Worm (Caenorhabditis elegans) whole organism, L2 larva: Measurements from ENCODE around the gene F34D6.1.
A peak's percentile ranks its signal among the peaks of the same experiment; 100 is the strongest.
"Not testable (repeated sequence)": the region's sequence is repeated elsewhere in the genome, so short reads cannot be mapped to it uniquely, and the experiment has no call there.

Experiments used
- C34F6.9 ChIP-seq: fragments of 150-350 bp; optimal IDR thresholded peaks from 2 replicates; lab custom pipeline; 2014; ENCODE audit warnings: missing biosample characterization, missing genetic modification characterization
- ZK546.5 ChIP-seq: sonication (generic microtip); optimal IDR thresholded peaks from 2 replicates; lab custom pipeline; 2017; ENCODE audit warnings: missing biosample characterization, missing genetic modification characterization
- alr-1 ChIP-seq: fragments of 150-350 bp; optimal IDR thresholded peaks from 2 replicates; lab custom pipeline; 2014; ENCODE audit warnings: missing biosample characterization, missing genetic modification characterization
- aly-2 ChIP-seq: fragments of 150-350 bp; optimal IDR thresholded peaks from 2 replicates; lab custom pipeline; 2014; ENCODE audit warnings: missing biosample characterization, missing genetic modification characterization
- ama-1 ChIP-seq: fragments of 150-350 bp; optimal IDR thresholded peaks from 2 replicates; lab custom pipeline; 2018; ENCODE audit warnings: inconsistent platforms
- blmp-1 ChIP-seq: sonication (generic microtip); optimal IDR thresholded peaks from 2 replicates; lab custom pipeline; 2017; ENCODE audit warnings: missing genetic modification characterization, mild to moderate bottlenecking, missing compliant biosample characterization, antibody characterized with exemption, moderate library complexity; ENCODE audit not compliant: insufficient read depth
- ceh-16 ChIP-seq: fragments of 150-350 bp; optimal IDR thresholded peaks from 2 replicates; lab custom pipeline; 2014; ENCODE audit warnings: missing biosample characterization, missing genetic modification characterization
- ceh-82 ChIP-seq: fragments of 150-350 bp; optimal IDR thresholded peaks from 2 replicates; lab custom pipeline; 2014; ENCODE audit warnings: missing biosample characterization, missing genetic modification characterization
- crh-2 ChIP-seq: sonication (generic microtip); optimal IDR thresholded peaks from 2 replicates; lab custom pipeline; 2017; ENCODE audit warnings: missing biosample characterization, missing genetic modification characterization
- dmd-4 ChIP-seq: sonication (generic microtip); optimal IDR thresholded peaks from 2 replicates; lab custom pipeline; 2017; ENCODE audit warnings: missing biosample characterization, missing genetic modification characterization
- egl-27 ChIP-seq: sonication (generic microtip); optimal IDR thresholded peaks from 3 replicates; lab custom pipeline; 2017; ENCODE audit warnings: missing biosample characterization, missing genetic modification reagents, missing genetic modification characterization
- elt-3 ChIP-seq: sonication (generic microtip); optimal IDR thresholded peaks from 2 replicates; lab custom pipeline; 2017; ENCODE audit warnings: missing biosample characterization, missing genetic modification characterization
- fos-1 ChIP-seq: fragments of 150-350 bp; optimal IDR thresholded peaks from 2 replicates; lab custom pipeline; 2014; ENCODE audit warnings: missing biosample characterization, missing genetic modification characterization
- gmeb-1 ChIP-seq: fragments of 150-350 bp; optimal IDR thresholded peaks from 2 replicates; lab custom pipeline; 2014; ENCODE audit warnings: missing biosample characterization, missing genetic modification characterization
- lin-11 ChIP-seq: fragments of 150-350 bp; sonication (generic microtip); optimal IDR thresholded peaks from 2 replicates; lab custom pipeline; 2014; ENCODE audit warnings: missing biosample characterization, missing genetic modification characterization, inconsistent platforms, mixed read lengths
- lin-39 ChIP-seq: fragments of 150-350 bp; optimal IDR thresholded peaks from 2 replicates; lab custom pipeline; 2014; ENCODE audit warnings: missing biosample characterization, missing genetic modification reagents, missing genetic modification characterization
- lsy-2 ChIP-seq, 2 experiments: fragments of 150-350 bp in 1 of 2; sonication (generic microtip) in 1 of 2; optimal IDR thresholded peaks; 2 replicates each; lab custom pipeline; 2014 to 2017; ENCODE audit warnings: missing biosample characterization in 2 of 2, missing genetic modification characterization in 2 of 2
- mbf-1 ChIP-seq: sonication (generic microtip); optimal IDR thresholded peaks from 2 replicates; lab custom pipeline; 2017; ENCODE audit warnings: missing biosample characterization, missing genetic modification characterization
- mdl-1 ChIP-seq, 2 experiments: fragments of 150-350 bp in 1 of 2; sonication (generic microtip) in 1 of 2; optimal IDR thresholded peaks; 2 replicates each; lab custom pipeline; 2017; ENCODE audit warnings: missing biosample characterization in 2 of 2, missing genetic modification characterization in 2 of 2
- nhr-10 ChIP-seq: sonication (generic microtip); optimal IDR thresholded peaks from 2 replicates; lab custom pipeline; 2017; ENCODE audit warnings: missing biosample characterization, missing genetic modification characterization
- nhr-11 ChIP-seq: fragments of 150-350 bp; optimal IDR thresholded peaks from 2 replicates; lab custom pipeline; 2014; ENCODE audit warnings: missing biosample characterization, missing genetic modification characterization
- nhr-12 ChIP-seq: fragments of 150-350 bp; optimal IDR thresholded peaks from 2 replicates; lab custom pipeline; 2014; ENCODE audit warnings: missing biosample characterization, missing genetic modification characterization
- nhr-129 ChIP-seq: fragments of 150-350 bp; optimal IDR thresholded peaks from 2 replicates; lab custom pipeline; 2014; ENCODE audit warnings: missing biosample characterization, missing genetic modification characterization
- nhr-21 ChIP-seq: fragments of 150-350 bp; optimal IDR thresholded peaks from 2 replicates; lab custom pipeline; 2014; ENCODE audit warnings: missing biosample characterization, missing genetic modification characterization
- nhr-23 ChIP-seq: fragments of 150-350 bp; optimal IDR thresholded peaks from 2 replicates; lab custom pipeline; 2014; ENCODE audit warnings: missing biosample characterization, missing genetic modification reagents, missing genetic modification characterization
- nhr-237 ChIP-seq: fragments of 150-350 bp; optimal IDR thresholded peaks from 2 replicates; lab custom pipeline; 2014; ENCODE audit warnings: missing biosample characterization, missing genetic modification characterization
- nhr-6 ChIP-seq: fragments of 150-350 bp; optimal IDR thresholded peaks from 2 replicates; lab custom pipeline; 2014; ENCODE audit warnings: missing biosample characterization, missing genetic modification characterization
- peb-1 ChIP-seq: fragments of 150-350 bp; optimal IDR thresholded peaks from 2 replicates; lab custom pipeline; 2014; ENCODE audit warnings: missing biosample characterization, missing genetic modification characterization
- skn-1 ChIP-seq: sonication (generic microtip); optimal IDR thresholded peaks from 2 replicates; lab custom pipeline; 2017; ENCODE audit warnings: missing biosample characterization, missing genetic modification characterization
- sma-3 ChIP-seq: sonication (generic microtip); optimal IDR thresholded peaks from 2 replicates; lab custom pipeline; 2016; ENCODE audit warnings: missing genetic modification reagents, missing genetic modification characterization, missing compliant biosample characterization
- sma-9 ChIP-seq, 2 experiments: fragments of 150-350 bp in 1 of 2; sonication (generic microtip) in 1 of 2; optimal IDR thresholded peaks; 2 replicates each; lab custom pipeline; 2014 to 2016; ENCODE audit warnings: missing genetic modification characterization in 2 of 2, mild to moderate bottlenecking in 1 of 2, missing biosample characterization in 1 of 2, missing compliant biosample characterization in 1 of 2, missing genetic modification reagents in 1 of 2, moderate library complexity in 1 of 2
- snpc-4 ChIP-seq: fragments of 150-350 bp; optimal IDR thresholded peaks from 2 replicates; lab custom pipeline; 2014; ENCODE audit warnings: missing biosample characterization, missing genetic modification characterization
- unc-55 ChIP-seq: fragments of 150-350 bp; sonication (generic microtip); optimal IDR thresholded peaks from 3 replicates; lab custom pipeline; 2014; ENCODE audit warnings: missing biosample characterization, missing genetic modification reagents, missing genetic modification characterization
- unc-62 ChIP-seq: fragments of 150-350 bp; optimal IDR thresholded peaks from 2 replicates; lab custom pipeline; 2014; ENCODE audit warnings: missing biosample characterization, missing genetic modification reagents, missing genetic modification characterization
- zag-1 ChIP-seq: fragments of 150-350 bp; optimal IDR thresholded peaks from 2 replicates; lab custom pipeline; 2014; ENCODE audit warnings: missing biosample characterization, missing genetic modification characterization
- ztf-4 ChIP-seq: fragments of 150-350 bp; optimal IDR thresholded peaks from 2 replicates; lab custom pipeline; 2014; ENCODE audit warnings: missing biosample characterization, missing genetic modification characterization

Gene F34D6.1

ce11 chrII:2639401-2640088 lies 41.5 kb downstream of the F34D6.1 start, which contains the start of gene F22E5.8:
Gene F22E5.8, plus strand, starts transcription at chrII:2640038.
- not testable (repeated sequence) for TF ChIP-seq nhr-129 (tag; lab: Kevin White, UChicago); skn-1 (tag; lab: Kevin White, UChicago); blmp-1

- TF ChIP-seq nhr-11 (tag; lab: Kevin White, UChicago) (no peak), peb-1 (tag; lab: Kevin White, UChicago) (no peak), nhr-6 (no peak), dmd-4 (tag; lab: Kevin White, UChicago) (no peak), snpc-4 (no peak), mbf-1 (tag; lab: Kevin White, UChicago) (no peak), ceh-16 (no peak), zag-1 (no peak), lin-39 (tag; lab: Kevin White, UChicago) (no peak), crh-2 (tag; lab: Kevin White, UChicago) (no peak), skn-1 (tag; lab: Kevin White, UChicago) (no peak), unc-55 (GFP tag; lab: Kevin White, UChicago) (peak; percentile 61), gmeb-1 (peak; percentile 91), nhr-23 (tag; lab: Kevin White, UChicago) (no peak), nhr-237 (tag; lab: Kevin White, UChicago) (no peak), C34F6.9 (tag; lab: Kevin White, UChicago) (peak; percentile 26), ama-1 (no peak), mdl-1 (tag; optimal IDR thresholded peaks at IDR 0.05; lab: Kevin White, UChicago) (no peak), lsy-2 (tag; optimal IDR thresholded peaks at IDR 0.05; lab: Kevin White, UChicago) (no peak), sma-3 (no peak), fos-1 (tag; lab: Kevin White, UChicago) (no peak), ceh-82 (tag; lab: Kevin White, UChicago) (no peak)
Observed at ce11 chrII:2638062-2638461, 43.0 kb downstream of the F34D6.1 start, which contains the start of gene F22E5.9. Gene F22E5.9, plus strand, starts transcription at chrII:2638388.

- no peak for TF ChIP-seq nhr-21 (tag; lab: Kevin White, UChicago)
- no peak for TF ChIP-seq lin-39 (tag; lab: Kevin White, UChicago)
- no peak for TF ChIP-seq C34F6.9 (tag; lab: Kevin White, UChicago)
- TF ChIP-seq alr-1, result no peak
- TF ChIP-seq aly-2 (tag; lab: Kevin White, UChicago), result no peak
- TF ChIP-seq mbf-1 (tag; lab: Kevin White, UChicago), result no peak
- no peak for TF ChIP-seq ztf-4
- no peak for TF ChIP-seq ZK546.5 (tag; lab: Kevin White, UChicago)
- TF ChIP-seq unc-62 (GFP tag; lab: Kevin White, UChicago), result no peak
- no peak for TF ChIP-seq lin-11
Observed at ce11 chrII:2637359-2637758, 43.7 kb downstream of the F34D6.1 start, which contains the start of gene F22E5.21. Gene F22E5.21, minus strand, starts transcription at chrII:2637459.

ce11 chrII:2631169-2631568 lies 49.8 kb downstream of the F34D6.1 start, which contains the start of gene D2062.1:
Gene D2062.1, plus strand, starts transcription at chrII:2631469.
- TF ChIP-seq elt-3 (tag; lab: Kevin White, UChicago) (no peak), nhr-11 (tag; lab: Kevin White, UChicago) (no peak), lin-11 (no peak), ama-1 (no peak), sma-9 (GFP tag; optimal IDR thresholded peaks at IDR 0.05; lab: Kevin White, UChicago) (no peak), sma-9 (tag; optimal IDR thresholded peaks at IDR 0.05; lab: Kevin White, UChicago) (no peak), nhr-129 (tag; lab: Kevin White, UChicago) (no peak), egl-27 (no peak), ceh-82 (tag; lab: Kevin White, UChicago) (no peak), nhr-12 (tag; lab: Kevin White, UChicago) (no peak), fos-1 (tag; lab: Kevin White, UChicago) (no peak), nhr-10 (tag; lab: Kevin White, UChicago) (no peak), gmeb-1 (no peak), nhr-21 (tag; lab: Kevin White, UChicago) (no peak), C34F6.9 (tag; lab: Kevin White, UChicago) (no peak), blmp-1 (no peak), mbf-1 (tag; lab: Kevin White, UChicago) (no peak)
